Fruit fly (Drosophila melanogaster): ENCODE results near the gene CG15130.

- no peak for TF ChIP-seq Myc (optimal IDR thresholded peaks at IDR 0.05)
- no peak for TF ChIP-seq Hr83 (GFP tag; optimal IDR thresholded peaks at IDR 0.05; ENCODE audit: poor library complexity, severe bottlenecking)
- TF ChIP-seq Hr78 (GFP tag; optimal IDR thresholded peaks at IDR 0.05) = no peak
- TF ChIP-seq dmrt93B (GFP tag; optimal IDR thresholded peaks at IDR 0.05) = no peak
- no peak for TF ChIP-seq fru (GFP tag; optimal IDR thresholded peaks at IDR 0.05)
- no peak for TF ChIP-seq Mio (GFP tag; optimal IDR thresholded peaks at IDR 0.05)
These were observed 27.4 kb downstream of the CG15130 start for dm6 chr2L:20397032-20397431.

All from whole organism, wandering third instar larva.